Fruit fly (Drosophila melanogaster) whole organism, pupa: ENCODE data around the gene RunxB.
"Not testable (repeated sequence)": the region's sequence is repeated elsewhere in the genome, so short reads cannot be mapped to it uniquely, and the experiment has no call there.

Source experiments
- CG10348 ChIP-seq: fragments of 200-800 bp; sonication (Bioruptor generic); IDR thresholded peaks from 2 replicates; pipeline ENCODE4 v1.3.6; 2022; ENCODE audit warnings: missing biosample characterization, missing genetic modification characterization
- CG12605 ChIP-seq: fragments of 200-800 bp; sonication (Bioruptor generic); IDR thresholded peaks from 2 replicates; pipeline ENCODE4 v1.3.6; 2022; ENCODE audit warnings: missing biosample characterization, missing genetic modification characterization
- CG13204 ChIP-seq: fragments of 200-800 bp; sonication (Bioruptor generic); optimal IDR thresholded peaks from 2 replicates; lab custom pipeline; 2018; ENCODE audit warnings: missing biosample characterization, mild to moderate bottlenecking, missing genetic modification characterization, moderate library complexity
- CG14655 ChIP-seq: fragments of 200-800 bp; sonication (Bioruptor generic); optimal IDR thresholded peaks from 3 replicates; lab custom pipeline; 2017; ENCODE audit warnings: mild to moderate bottlenecking, missing biosample characterization, missing genetic modification reagents, missing genetic modification characterization
- CG15710 ChIP-seq: fragments of 200-800 bp; sonication (Bioruptor generic); optimal IDR thresholded peaks from 2 replicates; lab custom pipeline; 2018; ENCODE audit warnings: missing biosample characterization, mild to moderate bottlenecking, missing genetic modification characterization, moderate library complexity
- CG17806 ChIP-seq: fragments of 200-800 bp; sonication (Bioruptor generic); optimal IDR thresholded peaks from 2 replicates; lab custom pipeline; 2018; ENCODE audit warnings: missing biosample characterization, mild to moderate bottlenecking, missing genetic modification characterization, moderate library complexity
- CG32121 ChIP-seq: fragments of 200-800 bp; sonication (Bioruptor generic); IDR thresholded peaks from 2 replicates; pipeline ENCODE4 v1.3.6; 2022; ENCODE audit warnings: missing biosample characterization, missing genetic modification characterization
- CG34367 ChIP-seq: fragments of 200-800 bp; sonication (Bioruptor generic); optimal IDR thresholded peaks from 2 replicates; lab custom pipeline; 2018; ENCODE audit warnings: missing biosample characterization, mild to moderate bottlenecking, missing genetic modification characterization
- CG4496 ChIP-seq: fragments of 200-800 bp; sonication (Bioruptor generic); IDR thresholded peaks from 3 replicates; pipeline ENCODE4 v1.3.6; 2022; ENCODE audit warnings: missing biosample characterization, missing genetic modification characterization
- CG8159 ChIP-seq: fragments of 200-800 bp; sonication (Bioruptor generic); optimal IDR thresholded peaks from 3 replicates; lab custom pipeline; 2018; ENCODE audit warnings: missing biosample characterization, mild to moderate bottlenecking, missing genetic modification characterization, moderate library complexity
- CG8301 ChIP-seq: fragments of 200-800 bp; sonication (Bioruptor generic); optimal IDR thresholded peaks from 2 replicates; lab custom pipeline; 2018; ENCODE audit warnings: missing biosample characterization, mild to moderate bottlenecking, missing genetic modification characterization
- D1 ChIP-seq: fragments of 200-800 bp; sonication (Bioruptor generic); optimal IDR thresholded peaks from 2 replicates; lab custom pipeline; 2018; ENCODE audit warnings: missing biosample characterization, mild to moderate bottlenecking, missing genetic modification characterization, moderate library complexity
- EcR ChIP-seq: fragments of 200-800 bp; sonication (Bioruptor generic); optimal IDR thresholded peaks from 3 replicates; lab custom pipeline; 2019; ENCODE audit warnings: missing biosample characterization, missing genetic modification characterization, mild to moderate bottlenecking, moderate library complexity, missing genetic modification reagents
- Ets98B ChIP-seq: fragments of 200-800 bp; sonication (Bioruptor generic); IDR thresholded peaks from 2 replicates; pipeline ENCODE4 v1.3.6; 2022; ENCODE audit warnings: missing biosample characterization, missing genetic modification characterization
- Pif1A ChIP-seq: fragments of 200-800 bp; sonication (Bioruptor generic); optimal IDR thresholded peaks from 3 replicates; lab custom pipeline; 2016; ENCODE audit warnings: missing biosample characterization, missing genetic modification characterization
- Pif1B ChIP-seq: fragments of 200-800 bp; sonication (Bioruptor generic); optimal IDR thresholded peaks from 3 replicates; lab custom pipeline; 2016; ENCODE audit warnings: missing biosample characterization, missing genetic modification characterization
- Snoo ChIP-seq: fragments of 200-800 bp; sonication (Bioruptor generic); optimal IDR thresholded peaks from 3 replicates; lab custom pipeline; 2017; ENCODE audit warnings: missing biosample characterization, mild to moderate bottlenecking, missing genetic modification characterization, inconsistent platforms
- fd96Ca ChIP-seq: fragments of 200-800 bp; sonication (Bioruptor generic); IDR thresholded peaks from 3 replicates; pipeline ENCODE4 v1.3.6; 2022; ENCODE audit warnings: missing biosample characterization, missing genetic modification characterization
- gl ChIP-seq: fragments of 200-800 bp; sonication (Bioruptor generic); optimal IDR thresholded peaks from 2 replicates; lab custom pipeline; 2018; ENCODE audit warnings: missing biosample characterization, mild to moderate bottlenecking, missing genetic modification characterization
- rn ChIP-seq: fragments of 200-800 bp; sonication (Bioruptor generic); IDR thresholded peaks from 2 replicates; pipeline ENCODE4 v1.3.6; 2022; ENCODE audit warnings: missing biosample characterization, missing genetic modification characterization

RunxB gene

DNA sequence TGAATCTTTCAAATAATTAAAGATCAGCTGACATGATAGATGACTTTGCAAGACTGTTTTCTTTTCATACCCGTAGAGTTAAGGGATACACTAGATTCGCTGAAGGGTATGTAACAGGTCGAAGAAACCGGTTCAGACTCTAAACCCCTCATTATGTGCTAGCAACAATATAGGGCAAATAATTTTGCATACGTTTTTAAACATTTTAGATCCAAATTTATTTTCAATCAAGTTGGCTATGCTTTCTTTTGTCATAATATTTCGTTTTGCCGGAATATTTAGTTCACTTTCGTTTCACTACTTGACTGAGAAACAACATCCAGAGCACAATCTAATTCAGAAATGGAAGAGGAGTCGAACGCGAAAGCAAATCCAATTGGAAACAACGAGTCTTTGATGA lies 35.7 kb downstream of the RunxB start, which contains the start of gene CG42580:
Gene CG42580, plus strand, starts transcription at position 301 of the 400 bp plus-strand sequence.
- TF ChIP-seq CG8159; CG8301 (tag; lab: Kevin White, UChicago); CG4496 (GFP tag; lab: Robert Waterston, UW): not testable (repeated sequence)

- no peak for TF ChIP-seq Pif1A
- TF ChIP-seq CG17806 (tag; lab: Kevin White, UChicago): no peak
- TF ChIP-seq gl (tag; lab: Kevin White, UChicago): no peak
- TF ChIP-seq Pif1B: no peak
- no peak for TF ChIP-seq CG15710 (tag; lab: Kevin White, UChicago)
- no peak for TF ChIP-seq CG4496 (GFP tag; lab: Robert Waterston, UW)
- TF ChIP-seq rn (GFP tag; lab: Robert Waterston, UW): no peak
- no peak for TF ChIP-seq CG8159
- no peak for TF ChIP-seq CG12605 (GFP tag; lab: Robert Waterston, UW)
- TF ChIP-seq Snoo: no peak
- TF ChIP-seq Ets98B (GFP tag; lab: Robert Waterston, UW): no peak
- TF ChIP-seq CG14655: no peak
- TF ChIP-seq CG34367 (tag; lab: Kevin White, UChicago): no peak
- no peak for TF ChIP-seq CG8301 (tag; lab: Kevin White, UChicago)
- TF ChIP-seq CG10348 (GFP tag; lab: Robert Waterston, UW): no peak
- no peak for TF ChIP-seq CG13204 (GFP tag; lab: Kevin White, UChicago)
- no peak for TF ChIP-seq CG32121 (GFP tag; lab: Robert Waterston, UW)
Observed at dm6 chrX:20582821-20583607, 44.7 kb downstream of the RunxB start.

- TF ChIP-seq CG15710 (tag; lab: Kevin White, UChicago) (no peak), CG8159 (no peak), Snoo (no peak), CG13204 (GFP tag; lab: Kevin White, UChicago) (no peak), CG32121 (GFP tag; lab: Robert Waterston, UW) (no peak), fd96Ca (no peak), CG12605 (GFP tag; lab: Robert Waterston, UW) (no peak), CG34367 (tag; lab: Kevin White, UChicago) (no peak), Ets98B (GFP tag; lab: Robert Waterston, UW) (no peak), CG8301 (tag; lab: Kevin White, UChicago) (no peak), Pif1B (no peak), CG17806 (tag; lab: Kevin White, UChicago) (no peak), rn (GFP tag; lab: Robert Waterston, UW) (no peak), CG10348 (GFP tag; lab: Robert Waterston, UW) (no peak), D1 (tag; lab: Kevin White, UChicago) (no peak), EcR (GFP tag; lab: Kevin White, UChicago) (no peak)
Observed at dm6 chrX:20612979-20613378, 74.7 kb downstream of the RunxB start.
